Worm (Caenorhabditis elegans) whole organism, L2 larva: ENCODE data around the gene mmcm-1.

Experiments
- crh-2 ChIP-seq: sonication (generic microtip); optimal IDR thresholded peaks from 2 replicates; lab custom pipeline; 2017; ENCODE audit warnings: missing biosample characterization, missing genetic modification characterization
- lin-11 ChIP-seq: fragments of 150-350 bp; sonication (generic microtip); optimal IDR thresholded peaks from 2 replicates; lab custom pipeline; 2014; ENCODE audit warnings: missing biosample characterization, missing genetic modification characterization, inconsistent platforms, mixed read lengths
- nhr-77 ChIP-seq: fragments of 150-350 bp; optimal IDR thresholded peaks from 2 replicates; lab custom pipeline; 2014; ENCODE audit warnings: missing biosample characterization, missing genetic modification characterization
- unc-39 ChIP-seq: fragments of 150-350 bp; optimal IDR thresholded peaks from 2 replicates; lab custom pipeline; 2014; ENCODE audit warnings: missing biosample characterization, missing genetic modification characterization

DNA sequence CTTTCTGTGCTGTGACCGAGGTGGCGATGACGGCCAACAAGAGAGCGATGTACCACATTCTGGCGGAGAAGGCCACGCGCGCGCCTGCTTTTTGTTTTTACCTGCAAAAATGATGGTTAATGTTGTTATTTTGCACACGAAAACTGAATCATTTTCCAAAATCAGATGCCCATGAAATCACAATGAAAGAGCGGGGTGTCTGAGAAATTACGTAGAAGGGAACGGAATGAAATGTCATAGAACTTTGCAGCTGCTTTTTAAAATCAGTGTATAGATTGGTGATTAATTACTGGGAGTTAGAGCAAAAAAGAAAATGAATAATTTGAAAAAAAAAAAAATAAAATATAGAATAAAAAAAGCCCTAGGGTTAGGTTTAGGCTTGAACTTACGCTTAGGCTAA lies 28.3 kb upstream of the mmcm-1 start, which contains the start of gene npl-10:
- TF ChIP-seq unc-39 (no peak), crh-2 (tag; lab: Kevin White, UChicago) (no peak), nhr-77 (tag; lab: Kevin White, UChicago) (no peak), lin-11 (tag; lab: Kevin White, UChicago) (no peak)
